Worm (Caenorhabditis elegans): ENCODE results near the gene ZK1320.11.
A peak's percentile ranks its signal among the peaks of the same experiment; 100 is the strongest.

ZK1320.11 gene

DNA sequence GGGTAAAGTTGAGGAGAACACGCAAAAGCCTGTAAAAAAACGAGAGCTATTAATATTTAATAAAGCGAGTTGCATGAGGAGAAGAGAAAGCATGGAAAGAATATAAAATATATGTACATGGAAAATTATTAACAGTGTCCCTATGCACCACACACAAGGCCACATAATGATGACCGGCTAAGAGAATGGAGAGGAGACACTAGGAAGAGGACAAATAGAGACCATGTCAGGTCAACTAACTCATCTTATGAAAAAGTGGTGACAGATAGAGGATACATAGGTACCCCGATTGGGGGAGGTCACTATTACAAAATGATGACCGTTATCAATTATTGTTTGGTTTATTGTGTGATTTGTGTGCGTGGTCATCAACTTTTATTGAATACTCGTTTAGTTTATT, 23.0 kb upstream of the ZK1320.11 start, which contains the start of gene fzr-1:
Gene fzr-1 (minus strand): TSS at position 29 of the 400 bp plus-strand sequence.
- TF ChIP-seq unc-130 (GFP tag; optimal IDR thresholded peaks at IDR 0.05) (no peak), Y53F4B.3 (GFP tag; IDR thresholded peaks at IDR 0.05) (no peak), mel-28 (tag; optimal IDR thresholded peaks at IDR 0.05; ENCODE audit: borderline replicate concordance) (no peak), Y53G8AR.9 (GFP tag; conservative IDR thresholded peaks at IDR 0.05) (no peak), hmg-20 (GFP tag; IDR thresholded peaks at IDR 0.05) (no peak), nfyb-1 (GFP tag; IDR thresholded peaks at IDR 0.05) (no peak), lin-35 (GFP tag; optimal IDR thresholded peaks at IDR 0.05) (no peak), F23B12.7 (tag; optimal IDR thresholded peaks at IDR 0.05; ENCODE audit: insufficient read depth) (no peak), B0261.1 (tag; optimal IDR thresholded peaks at IDR 0.05) (no peak), hlh-12 (tag; optimal IDR thresholded peaks at IDR 0.05) (no peak), nhr-80 (tag; optimal IDR thresholded peaks at IDR 0.05) (no peak), T07F8.4 (tag; optimal IDR thresholded peaks at IDR 0.05) (no peak), rpc-1 (optimal IDR thresholded peaks at IDR 0.05) (no peak), rpc-1 (tag; optimal IDR thresholded peaks at IDR 0.05) (no peak)

DNA sequence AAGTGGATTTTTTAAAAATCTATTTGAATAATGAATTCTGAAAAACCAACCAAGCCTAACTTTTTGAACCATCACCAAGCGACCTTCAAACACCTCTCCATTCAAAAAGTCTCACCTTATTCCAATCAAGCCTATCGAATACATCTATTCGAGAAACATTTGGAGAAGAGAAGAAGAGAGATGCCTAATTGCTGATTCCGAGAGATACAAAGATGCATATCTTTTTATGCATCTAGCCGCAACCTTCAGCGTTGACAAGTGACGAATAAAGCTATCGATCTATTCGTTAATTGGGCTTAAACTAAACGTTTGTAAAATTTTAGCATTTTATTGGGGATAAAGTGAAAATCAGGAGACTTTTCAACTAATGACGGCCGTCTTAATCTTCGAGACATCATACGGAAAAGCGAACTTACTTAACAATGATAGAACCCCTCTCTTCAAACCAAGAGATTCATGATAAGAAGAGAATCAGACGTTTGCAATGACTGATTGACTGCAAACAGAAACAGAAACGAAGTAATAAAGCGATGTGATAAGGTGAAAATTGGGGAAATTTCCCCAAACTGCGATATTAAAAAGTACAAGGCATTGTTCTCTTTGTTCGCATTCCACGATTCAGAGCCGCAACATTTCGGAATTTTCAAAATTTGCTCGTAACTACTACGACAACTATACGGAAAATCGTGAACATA, 22.3 kb upstream of the ZK1320.11 start:
- TF ChIP-seq lin-35 (GFP tag; optimal IDR thresholded peaks at IDR 0.05) (no peak), hsf-1 (GFP tag; IDR thresholded peaks at IDR 0.05) (no peak), nhr-80 (tag; optimal IDR thresholded peaks at IDR 0.05) (peak; percentile 50), madf-6 (GFP tag; IDR thresholded peaks at IDR 0.05) (0 out of 2 replicates have a peak, but pooled peaks have one; percentile 31), D2030.7 (GFP tag; IDR thresholded peaks at IDR 0.05) (no peak)

DNA sequence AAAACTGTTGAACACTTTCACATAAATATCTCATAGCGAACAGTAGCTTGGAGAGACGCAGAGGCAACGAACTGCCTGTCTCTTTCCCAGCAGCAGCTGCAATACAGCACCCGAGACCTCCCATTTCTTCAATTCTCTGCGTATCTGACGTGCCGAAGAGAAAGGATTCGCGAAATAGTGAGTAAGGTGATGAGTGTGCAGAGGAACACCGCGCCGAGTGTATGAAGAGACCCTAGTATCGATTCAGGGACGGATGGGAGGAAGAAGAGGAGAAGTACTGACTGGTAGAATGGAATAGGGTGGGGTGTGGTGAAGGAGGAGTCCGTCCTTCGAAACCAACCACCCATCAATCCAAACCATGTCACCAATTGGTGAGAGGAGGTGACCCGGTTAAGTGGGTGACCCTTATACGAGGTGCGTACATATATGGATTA, 21.3 kb upstream of the ZK1320.11 start:
- no peak for TF ChIP-seq mxl-1 (tag; optimal IDR thresholded peaks at IDR 0.05)
- no peak for TF ChIP-seq C17E4.6 (GFP tag; IDR thresholded peaks at IDR 0.05)
- no peak for TF ChIP-seq cebp-2 (GFP tag; IDR thresholded peaks at IDR 0.05)
- peak; percentile 66 for TF ChIP-seq lin-40 (tag; optimal IDR thresholded peaks at IDR 0.05)
- TF ChIP-seq ceh-79 (tag; optimal IDR thresholded peaks at IDR 0.05) = no peak
- no peak for TF ChIP-seq rpc-1 (optimal IDR thresholded peaks at IDR 0.05)
- TF ChIP-seq rpc-1 (tag; optimal IDR thresholded peaks at IDR 0.05) = no peak
- no peak for TF ChIP-seq egl-44 (GFP tag; IDR thresholded peaks at IDR 0.05)
- TF ChIP-seq dpl-1 (GFP tag; optimal IDR thresholded peaks at IDR 0.05) = no peak
- TF ChIP-seq F22D6.2 (tag; optimal IDR thresholded peaks at IDR 0.05) = no peak
- TF ChIP-seq somi-1 (GFP tag; optimal IDR thresholded peaks at IDR 0.05) = peak; percentile 48
- no peak for TF ChIP-seq zim-3 (tag; optimal IDR thresholded peaks at IDR 0.05)
- no peak for TF ChIP-seq snpc-1.1 (tag; optimal IDR thresholded peaks at IDR 0.05; ENCODE audit: insufficient read depth)
- TF ChIP-seq F33H1.4 (GFP tag; IDR thresholded peaks at IDR 0.05) = no peak
- no peak for TF ChIP-seq lag-1 (GFP tag; IDR thresholded peaks at IDR 0.05)
- no peak for TF ChIP-seq tbx-9 (tag; optimal IDR thresholded peaks at IDR 0.05; ENCODE audit: borderline replicate concordance)
- TF ChIP-seq lsl-1 (GFP tag; optimal IDR thresholded peaks at IDR 0.05) = no peak
- peak; percentile 91 for TF ChIP-seq zfh-2 (GFP tag; conservative IDR thresholded peaks at IDR 0.05)
- TF ChIP-seq F55B11.4 (tag; optimal IDR thresholded peaks at IDR 0.05; ENCODE audit: borderline replicate concordance, insufficient read depth) = no peak
- 0 out of 2 replicates have a peak, but pooled peaks have one; percentile 31 for TF ChIP-seq sea-2 (GFP tag; IDR thresholded peaks at IDR 0.05)
- no peak for TF ChIP-seq xnd-1 (tag; optimal IDR thresholded peaks at IDR 0.05)
- peak; percentile 64; the same call in 1 of the 2 replicates for TF ChIP-seq nfyb-1 (GFP tag; IDR thresholded peaks at IDR 0.05)
- TF ChIP-seq unc-130 (GFP tag; optimal IDR thresholded peaks at IDR 0.05) = no peak
- TF ChIP-seq unc-62 (GFP tag; optimal IDR thresholded peaks at IDR 0.05) = peak; percentile 7
- no peak for TF ChIP-seq ceh-58 (GFP tag; IDR thresholded peaks at IDR 0.05)
- TF ChIP-seq ceh-100 (GFP tag; IDR thresholded peaks at IDR 0.05) = no peak
- no peak for TF ChIP-seq F23B12.7 (tag; optimal IDR thresholded peaks at IDR 0.05; ENCODE audit: insufficient read depth)
- no peak for TF ChIP-seq ccch-3 (GFP tag; optimal IDR thresholded peaks at IDR 0.05)
- no peak for TF ChIP-seq madf-8 (GFP tag; conservative IDR thresholded peaks at IDR 0.05)
- no peak for TF ChIP-seq tlf-1 (GFP tag; optimal IDR thresholded peaks at IDR 0.05)
- no peak for TF ChIP-seq Y79H2A.3 (GFP tag; conservative IDR thresholded peaks at IDR 0.05)
- no peak for TF ChIP-seq egl-18 (GFP tag; IDR thresholded peaks at IDR 0.05)
- peak; percentile 78 for TF ChIP-seq hmg-1.2 (GFP tag; IDR thresholded peaks at IDR 0.05)
